Fruit fly (Drosophila melanogaster): ENCODE results near the gene Rdh.

The Rdh gene

DNA sequence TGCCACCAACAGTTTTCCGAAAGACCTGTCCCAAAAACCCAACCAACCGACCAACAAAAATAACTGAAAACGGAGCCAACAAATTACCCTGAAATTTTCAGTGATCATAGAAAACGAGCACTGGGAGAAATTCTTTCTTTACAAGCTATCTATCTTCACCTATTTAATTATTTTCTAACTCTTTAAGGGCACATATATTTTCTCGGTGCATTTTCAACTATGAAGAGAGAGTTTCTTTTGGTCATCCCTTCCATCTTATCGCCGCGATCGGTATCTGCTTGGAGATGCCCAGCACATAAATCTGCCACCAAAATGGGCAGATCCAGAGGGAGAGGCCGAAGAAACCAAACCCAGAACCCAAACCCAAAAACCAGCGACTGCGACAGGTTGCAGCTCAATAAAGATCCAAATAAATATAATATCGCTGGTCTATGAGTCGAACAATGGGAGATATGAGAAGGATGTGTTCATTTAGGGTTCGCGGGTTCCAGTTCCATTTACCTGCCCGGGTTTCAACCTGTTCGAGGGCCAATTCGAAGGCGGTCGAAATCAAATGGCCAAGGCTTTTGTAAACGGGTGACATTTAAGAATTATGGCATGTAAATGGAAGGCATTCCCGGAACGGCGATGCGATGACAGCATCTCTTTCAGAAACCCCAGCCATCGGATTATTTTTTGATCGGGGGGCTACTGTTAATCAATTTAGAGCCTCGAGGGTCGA, 17.9 kb downstream of the Rdh start:
- no peak for TF ChIP-seq noc (tag; optimal IDR thresholded peaks at IDR 0.05)

DNA sequence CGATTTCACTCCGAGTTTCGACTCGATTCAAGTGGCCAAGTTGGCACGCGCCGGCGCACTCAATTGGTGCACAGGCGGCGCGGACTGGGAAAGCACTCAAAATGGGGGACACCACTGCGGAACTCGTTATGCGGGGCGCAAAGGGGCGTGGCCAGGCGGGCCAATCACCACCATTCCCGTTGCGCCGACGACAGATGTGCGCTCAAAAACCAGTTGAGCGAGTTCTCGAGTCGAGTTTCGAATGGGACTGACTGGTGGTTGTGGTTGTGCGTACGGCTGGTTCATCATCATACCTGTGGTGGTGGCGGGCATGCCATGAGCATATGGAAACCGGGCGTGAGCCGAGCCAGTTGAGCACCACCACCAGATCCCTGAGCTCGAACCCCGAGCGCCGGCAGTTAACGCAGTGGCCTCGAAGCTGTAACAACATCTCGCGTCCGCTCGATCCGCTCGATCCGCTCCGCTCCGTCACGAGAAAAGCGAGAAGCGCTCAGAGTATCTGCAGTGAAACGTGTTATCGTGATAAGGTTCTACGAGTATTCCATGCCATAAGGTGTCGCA, 20.6 kb downstream of the Rdh start, which contains the start of gene Awh:
Gene Awh, plus strand, starts transcription at position 392 of the 561 bp plus-strand sequence.
- TF ChIP-seq noc (tag; optimal IDR thresholded peaks at IDR 0.05) = no peak

DNA sequence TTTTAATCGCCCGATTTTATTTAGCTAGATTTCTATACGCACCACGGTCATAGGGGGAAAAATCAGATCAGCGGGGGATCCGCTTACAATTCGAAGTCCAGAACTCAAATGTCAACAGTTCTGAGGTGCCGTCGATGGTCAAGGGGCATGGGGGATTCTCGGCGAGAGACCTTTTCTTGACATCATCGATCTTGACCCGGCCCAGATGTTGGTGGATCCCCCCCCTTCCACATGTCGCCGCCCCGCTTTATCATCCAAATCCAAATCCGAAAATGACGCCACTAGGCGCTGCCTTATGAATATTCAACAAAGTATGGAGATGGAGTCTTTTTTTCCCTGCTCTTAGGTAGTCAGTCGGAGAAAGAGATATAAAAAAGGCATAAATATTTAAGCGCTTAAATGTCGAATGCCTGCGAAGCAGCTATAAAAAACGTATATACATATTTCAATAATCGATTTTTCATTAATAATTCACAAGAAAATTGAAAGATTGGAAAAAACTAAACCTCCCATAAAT, 22.6 kb downstream of the Rdh start:
- peak; percentile 14 for TF ChIP-seq noc (tag; optimal IDR thresholded peaks at IDR 0.05)

DNA sequence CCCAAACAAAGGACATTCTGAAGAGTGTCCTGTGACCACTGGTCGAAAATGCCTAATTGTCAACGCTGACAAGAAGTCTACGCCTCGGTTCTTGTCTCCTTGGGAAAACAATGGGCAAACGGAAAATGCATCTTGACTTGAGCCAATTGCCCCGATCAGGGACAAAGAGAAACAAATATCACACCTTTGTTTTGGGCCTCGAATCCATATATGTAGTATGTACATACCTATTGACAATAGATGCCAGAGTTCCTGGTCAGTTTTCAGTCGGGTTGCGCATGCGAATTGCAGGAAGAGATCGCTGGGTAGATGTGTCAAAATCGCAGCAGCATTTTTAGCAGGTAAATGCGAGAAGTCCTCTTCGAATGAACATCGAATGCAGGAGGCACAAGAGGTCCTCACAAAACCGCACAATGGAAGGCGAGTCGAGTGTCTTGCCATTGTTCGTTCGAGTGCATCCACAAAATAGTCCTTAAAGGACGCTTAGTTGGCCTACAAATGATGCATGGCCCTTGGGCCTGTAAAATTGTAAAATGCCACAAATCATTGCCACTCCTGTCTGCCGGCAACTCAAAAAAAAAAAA, 23.5 kb downstream of the Rdh start:
- no peak for TF ChIP-seq noc (tag; optimal IDR thresholded peaks at IDR 0.05)

DNA sequence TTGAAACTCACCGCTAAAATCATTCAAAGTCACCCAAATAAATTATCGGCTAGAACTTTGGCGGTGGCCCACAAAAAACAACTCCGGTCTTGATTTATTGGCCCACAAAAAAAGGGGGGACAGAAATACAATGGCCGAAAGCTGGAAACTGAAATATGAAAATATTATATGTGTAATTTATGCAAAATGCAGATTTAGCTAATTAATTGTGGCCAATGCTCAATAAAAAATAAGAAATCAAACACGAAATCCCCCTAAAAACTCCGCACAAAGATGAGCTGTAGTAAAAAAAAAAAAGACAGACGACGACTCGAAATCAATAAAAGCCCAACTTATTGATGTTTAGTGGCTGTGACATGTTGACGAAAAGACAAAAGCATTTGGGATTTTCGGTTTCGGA, 24.5 kb downstream of the Rdh start:
- peak; percentile 35 for TF ChIP-seq noc (tag; optimal IDR thresholded peaks at IDR 0.05)

DNA sequence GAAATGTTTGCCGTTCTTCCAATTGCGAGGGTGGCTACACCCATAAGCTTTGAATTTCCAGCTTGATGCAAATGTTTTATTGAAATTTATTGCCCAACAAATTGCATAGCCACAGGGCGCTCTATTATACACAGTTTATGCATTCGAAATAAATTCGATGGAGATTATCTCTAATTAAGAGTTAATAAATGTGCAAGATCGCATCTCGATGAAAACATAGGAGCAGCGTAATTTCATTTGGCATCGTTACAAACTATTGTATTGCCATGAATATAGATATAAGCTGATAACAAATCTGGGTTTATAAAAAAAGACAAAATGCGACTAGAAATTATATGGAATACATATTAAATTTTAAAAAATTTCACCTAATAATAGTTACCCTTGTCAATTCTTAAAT, 25.2 kb downstream of the Rdh start:
- no peak for TF ChIP-seq noc (tag; optimal IDR thresholded peaks at IDR 0.05)

DNA sequence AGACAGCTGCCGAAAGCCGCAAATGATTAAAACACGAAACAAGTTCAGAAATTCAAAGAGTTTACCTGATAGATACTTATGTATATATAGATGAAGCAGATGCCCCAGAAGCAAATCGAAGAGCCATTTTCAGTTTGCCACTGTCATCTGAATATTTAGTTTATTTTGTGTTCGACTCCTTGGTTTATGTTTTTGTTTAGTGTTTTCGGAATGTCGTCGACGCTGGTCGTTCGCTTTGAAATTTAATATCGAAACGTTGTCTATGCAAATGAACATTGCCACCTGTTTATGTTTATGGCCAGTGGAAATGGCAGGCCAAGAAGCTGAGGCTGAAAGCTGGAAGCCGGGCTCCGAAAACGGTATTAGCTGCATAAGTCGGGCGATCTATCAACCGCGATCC, 25.8 kb downstream of the Rdh start:
- no peak for TF ChIP-seq noc (tag; optimal IDR thresholded peaks at IDR 0.05)

DNA sequence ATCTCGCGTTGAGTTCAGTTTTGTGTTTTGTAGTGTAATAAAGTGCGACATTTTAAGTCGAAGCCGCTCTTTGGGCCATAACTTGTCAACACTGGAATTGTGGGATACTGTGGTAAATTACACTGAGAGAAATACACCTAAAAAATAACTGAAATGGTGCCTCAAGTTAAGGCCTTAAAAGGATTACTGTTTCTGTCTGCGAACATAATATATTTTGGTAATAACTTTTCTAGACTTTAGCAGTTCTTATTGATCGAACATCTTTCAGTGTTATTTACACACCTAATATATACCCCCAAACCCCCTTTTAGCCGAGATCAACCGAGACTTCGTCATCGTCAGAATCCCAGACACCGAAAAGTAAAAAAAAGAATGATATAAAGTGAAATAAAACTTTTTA, 26.6 kb downstream of the Rdh start:
- TF ChIP-seq noc (tag; optimal IDR thresholded peaks at IDR 0.05) = no peak

DNA sequence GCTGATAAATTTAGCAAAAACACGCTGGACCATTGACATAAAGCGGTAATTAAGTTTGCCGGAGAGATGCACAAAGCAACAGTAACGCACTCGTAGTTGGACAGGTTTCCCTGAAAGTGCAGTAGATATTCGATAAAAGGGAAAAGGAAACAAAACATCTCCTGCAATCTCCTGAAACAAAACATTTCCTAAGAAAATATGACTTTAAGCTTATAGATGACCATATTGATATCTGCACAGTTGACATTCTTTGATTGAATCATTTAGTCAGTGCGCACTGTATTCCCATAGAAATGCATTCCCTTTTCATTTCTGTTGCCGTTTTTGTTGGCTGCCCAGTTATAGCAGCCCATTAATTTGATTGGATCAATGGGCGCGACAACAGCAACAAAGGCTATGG, 27.6 kb downstream of the Rdh start:
- no peak for TF ChIP-seq noc (tag; optimal IDR thresholded peaks at IDR 0.05)

DNA sequence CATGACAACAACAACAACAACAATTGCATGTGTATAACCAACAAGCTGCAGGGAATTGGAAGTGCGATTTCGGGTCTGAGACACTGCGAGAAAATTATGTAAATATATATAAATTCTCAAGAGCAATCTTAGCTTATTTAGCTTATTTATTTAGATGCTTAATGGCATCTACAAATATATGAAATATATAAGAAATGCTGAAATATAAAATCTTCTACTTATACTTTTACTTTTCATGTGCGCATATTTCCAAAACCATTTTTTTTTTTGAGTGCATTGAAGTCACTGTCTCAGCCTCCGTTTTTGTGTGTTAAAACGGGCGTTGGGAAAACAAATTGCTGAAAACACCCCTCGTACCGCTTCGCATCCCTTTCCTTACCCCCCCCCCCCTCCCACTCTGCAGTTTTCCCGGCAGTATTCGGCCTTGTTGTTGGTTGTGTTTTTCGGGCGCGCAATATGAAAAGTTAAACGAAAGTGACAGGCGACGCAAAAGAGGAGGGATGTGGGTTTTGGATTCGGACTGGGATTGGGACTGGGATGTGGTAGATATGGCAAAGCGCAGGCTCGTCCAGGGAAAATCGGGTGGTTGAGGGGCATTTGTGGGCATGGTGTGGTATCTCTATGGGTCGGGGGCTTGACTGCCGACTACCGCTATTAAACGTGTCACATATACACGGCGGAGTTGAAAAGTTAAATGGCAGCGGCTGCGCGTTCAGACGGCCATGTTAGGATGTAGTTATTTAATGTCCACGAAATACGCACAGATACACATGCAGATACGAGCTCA, 30.1 kb downstream of the Rdh start:
- TF ChIP-seq noc (tag; optimal IDR thresholded peaks at IDR 0.05) = no peak

DNA sequence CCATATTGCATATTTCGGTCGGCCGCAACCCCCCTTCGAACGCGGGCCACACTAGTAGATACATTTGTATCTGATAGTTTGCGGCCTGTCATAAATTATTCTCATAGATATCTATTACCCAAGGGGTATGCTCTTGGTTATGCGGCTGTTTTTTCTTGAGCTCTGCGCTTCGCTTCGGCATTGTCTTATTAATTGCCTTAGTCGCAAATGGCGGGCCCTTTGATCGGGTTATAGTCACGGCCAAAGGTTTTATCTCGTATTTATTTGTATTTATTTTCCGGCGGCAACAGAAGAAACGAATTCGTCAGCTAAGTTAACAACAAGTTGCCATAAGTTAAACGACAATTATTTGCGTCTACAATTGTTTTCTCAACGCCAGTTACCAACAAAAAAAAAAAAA, 30.8 kb downstream of the Rdh start:
- no peak for TF ChIP-seq noc (tag; optimal IDR thresholded peaks at IDR 0.05)

DNA sequence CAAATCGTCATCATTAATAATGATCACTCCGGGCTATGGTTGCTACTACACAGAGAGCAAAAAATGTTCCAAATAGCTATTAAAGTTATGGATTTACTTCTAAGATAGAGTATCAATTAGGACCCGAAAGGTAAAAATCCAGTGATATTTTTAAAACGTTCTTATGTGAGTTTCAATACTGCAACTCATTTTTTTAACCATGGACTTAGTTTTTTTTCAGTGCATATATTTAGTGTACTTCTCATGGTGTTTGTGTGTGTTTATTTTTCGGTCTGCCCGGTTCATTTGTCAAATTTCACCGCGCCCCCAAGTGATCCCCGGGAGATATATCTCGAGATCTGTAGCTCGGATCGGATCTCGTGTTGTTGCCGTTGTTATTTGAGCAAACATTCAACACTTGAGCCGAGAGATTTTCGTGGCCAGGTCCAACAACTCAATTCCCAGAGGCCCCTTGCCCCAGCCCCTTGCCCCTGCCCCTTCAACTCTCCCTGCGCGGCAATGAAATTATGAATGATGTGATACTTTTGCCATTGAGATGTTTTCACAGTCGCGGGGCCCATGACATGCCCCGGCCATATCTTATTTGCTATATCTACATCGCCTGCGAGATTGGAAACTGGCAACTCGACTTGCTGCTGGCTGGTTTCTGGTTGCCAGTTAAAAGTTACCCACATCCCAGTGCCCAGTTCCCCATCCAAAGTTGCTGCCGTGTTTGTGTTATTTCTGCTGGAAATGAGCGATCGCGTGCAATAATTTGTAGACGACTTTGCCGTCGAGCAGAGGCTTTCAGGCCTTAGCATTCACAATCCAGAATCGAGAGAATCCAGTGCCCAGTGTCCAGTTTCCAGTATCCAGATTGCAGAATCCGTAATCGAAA, 37.5 kb downstream of the Rdh start:
- TF ChIP-seq noc (tag; optimal IDR thresholded peaks at IDR 0.05) = no peak

DNA sequence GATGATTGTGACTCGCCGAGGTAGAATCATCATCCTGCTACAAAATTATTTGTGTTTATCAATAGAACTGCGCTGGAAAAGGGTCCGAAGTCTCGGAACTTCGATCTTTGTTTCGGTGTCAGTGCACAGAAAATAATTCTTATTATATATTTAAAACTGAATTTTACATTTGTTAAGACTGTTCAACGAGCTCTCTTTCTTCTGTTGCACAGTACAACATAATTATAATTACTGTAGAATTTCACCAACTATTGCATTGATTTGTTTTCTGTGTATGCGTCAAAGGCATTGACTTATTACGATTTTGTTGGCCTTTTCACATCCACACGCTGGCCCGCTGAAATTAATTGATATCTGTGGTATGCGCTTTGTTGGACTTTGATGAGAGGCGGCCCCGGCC, 38.2 kb downstream of the Rdh start:
- no peak for TF ChIP-seq noc (tag; optimal IDR thresholded peaks at IDR 0.05)

DNA sequence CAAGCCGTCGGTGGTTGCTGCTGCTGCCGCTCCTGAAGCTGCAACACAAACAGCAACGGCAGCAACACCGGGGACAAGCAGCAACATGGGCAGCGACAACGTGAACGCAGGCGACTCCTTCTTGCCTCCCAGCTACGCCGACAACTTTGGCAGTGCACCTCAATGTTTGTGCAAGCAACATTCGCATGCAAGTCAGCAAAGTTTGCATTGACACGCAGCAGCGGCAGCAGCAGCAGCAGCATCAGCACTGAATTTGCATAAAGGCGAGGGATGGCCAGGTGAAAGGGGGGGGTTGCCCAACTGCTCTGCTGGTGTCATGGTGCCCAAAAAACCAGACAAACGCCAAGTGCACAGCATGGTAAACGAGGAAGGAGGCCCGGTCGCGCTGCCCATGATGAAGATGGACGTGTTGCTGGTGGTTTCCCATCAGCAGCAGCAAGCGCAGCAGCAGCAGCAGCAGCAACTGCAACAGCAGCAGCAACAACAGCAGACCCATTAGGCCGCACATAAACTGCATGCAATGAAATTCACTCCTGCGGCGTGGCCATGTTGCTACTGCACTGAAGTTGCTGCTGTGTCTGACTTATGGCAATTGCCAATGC, 40.1 kb downstream of the Rdh start:
- no peak for TF ChIP-seq noc (tag; optimal IDR thresholded peaks at IDR 0.05)

DNA sequence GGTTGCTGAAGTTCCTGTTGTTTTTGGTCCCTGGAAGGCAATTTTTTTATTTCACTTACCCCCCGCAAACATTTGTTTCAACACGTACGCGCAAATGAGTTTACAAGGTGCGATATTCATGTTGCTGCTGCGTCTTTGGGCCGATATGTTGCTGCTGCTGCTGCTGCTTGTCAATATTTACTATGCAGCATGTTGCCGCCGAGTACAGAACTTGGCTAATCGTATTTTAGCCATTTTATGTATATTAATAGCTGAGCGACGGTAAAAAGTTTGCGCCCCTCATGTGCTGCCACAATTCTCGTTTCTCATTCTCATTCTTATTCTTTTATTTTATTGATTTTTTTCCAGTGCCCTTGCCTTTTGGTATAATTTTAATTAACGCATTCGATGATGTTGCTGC, 41.2 kb downstream of the Rdh start:
- TF ChIP-seq noc (tag; optimal IDR thresholded peaks at IDR 0.05) = no peak

Measured in whole organism, larva.